Worm (Caenorhabditis elegans) whole organism, L3 larva: Measurements from ENCODE around the gene C34F6.1.
A peak's percentile ranks its signal among the peaks of the same experiment; 100 is the strongest.

ENCODE experiments used
- R02D3.7 ChIP-seq: fragments of 150-350 bp; optimal IDR thresholded peaks from 2 replicates; lab custom pipeline; 2014; ENCODE audit warnings: missing biosample characterization, missing genetic modification characterization
- ZK546.5 ChIP-seq: sonication (generic microtip); optimal IDR thresholded peaks from 2 replicates; lab custom pipeline; 2017; ENCODE audit warnings: missing biosample characterization, missing genetic modification characterization
- aly-2 ChIP-seq: fragments of 150-350 bp; optimal IDR thresholded peaks from 2 replicates; lab custom pipeline; 2014; ENCODE audit warnings: missing biosample characterization, missing genetic modification characterization
- ama-1 ChIP-seq: fragments of 150-350 bp; optimal IDR thresholded peaks from 2 replicates; lab custom pipeline; 2018
- egl-27 ChIP-seq: sonication (generic microtip); optimal IDR thresholded peaks from 4 replicates; lab custom pipeline; 2017; ENCODE audit warnings: missing biosample characterization, missing genetic modification reagents, missing genetic modification characterization
- elt-2 ChIP-seq: sonication (generic microtip); optimal IDR thresholded peaks from 2 replicates; lab custom pipeline; 2016; ENCODE audit warnings: missing genetic modification reagents, mild to moderate bottlenecking, missing genetic modification characterization, missing compliant biosample characterization
- elt-3 ChIP-seq, 3 experiments: fragments of 150-350 bp in 1 of 3; sonication (generic microtip) in 2 of 3; optimal IDR thresholded peaks; 2 replicates in 2 of 3; 4 replicates in 1 of 3; lab custom pipeline; 2014 to 2017; ENCODE audit warnings: missing biosample characterization in 3 of 3, missing genetic modification characterization in 3 of 3
- eor-1 ChIP-seq, 2 experiments: fragments of 150-350 bp; optimal IDR thresholded peaks; 2 replicates each; lab custom pipeline; 2014 to 2018; ENCODE audit warnings: missing biosample characterization in 2 of 2, missing genetic modification characterization in 2 of 2
- fkh-10 ChIP-seq: sonication (generic microtip); optimal IDR thresholded peaks from 2 replicates; lab custom pipeline; 2017; ENCODE audit warnings: missing biosample characterization, missing genetic modification reagents, missing genetic modification characterization
- fkh-2 ChIP-seq: fragments of 150-350 bp; optimal IDR thresholded peaks from 2 replicates; lab custom pipeline; 2014; ENCODE audit warnings: missing biosample characterization, missing genetic modification reagents, missing genetic modification characterization
- fos-1 ChIP-seq: fragments of 150-350 bp; optimal IDR thresholded peaks from 2 replicates; lab custom pipeline; 2014; ENCODE audit warnings: missing biosample characterization, missing genetic modification characterization
- hmg-11 ChIP-seq: sonication (generic microtip); optimal IDR thresholded peaks from 2 replicates; lab custom pipeline; 2016; ENCODE audit warnings: missing genetic modification characterization, missing compliant biosample characterization
- lin-15B ChIP-seq: fragments of 150-350 bp; optimal IDR thresholded peaks from 2 replicates; lab custom pipeline; 2014; ENCODE audit warnings: missing biosample characterization, missing genetic modification characterization
- mdl-1 ChIP-seq: fragments of 150-350 bp; optimal IDR thresholded peaks from 2 replicates; lab custom pipeline; 2014; ENCODE audit warnings: missing biosample characterization, missing genetic modification characterization
- nfya-1 ChIP-seq: sonication (generic microtip); optimal IDR thresholded peaks from 2 replicates; lab custom pipeline; 2017; ENCODE audit warnings: missing genetic modification characterization, mild to moderate bottlenecking, missing compliant biosample characterization, antibody characterized with exemption, moderate library complexity; ENCODE audit not compliant: insufficient read depth
- nhr-11 ChIP-seq: fragments of 150-350 bp; optimal IDR thresholded peaks from 2 replicates; lab custom pipeline; 2014; ENCODE audit warnings: missing biosample characterization, missing genetic modification characterization
- nhr-12 ChIP-seq: fragments of 150-350 bp; optimal IDR thresholded peaks from 2 replicates; lab custom pipeline; 2014; ENCODE audit warnings: missing biosample characterization, missing genetic modification characterization
- nhr-23 ChIP-seq: fragments of 150-350 bp; optimal IDR thresholded peaks from 2 replicates; lab custom pipeline; 2014; ENCODE audit warnings: missing biosample characterization, missing genetic modification reagents, missing genetic modification characterization
- nhr-237 ChIP-seq: fragments of 150-350 bp; optimal IDR thresholded peaks from 2 replicates; lab custom pipeline; 2014; ENCODE audit warnings: missing biosample characterization, missing genetic modification characterization
- nhr-25 ChIP-seq: sonication (generic microtip); optimal IDR thresholded peaks from 2 replicates; lab custom pipeline; 2017; ENCODE audit warnings: missing biosample characterization, missing genetic modification characterization
- nhr-28 ChIP-seq: fragments of 150-350 bp; optimal IDR thresholded peaks from 2 replicates; lab custom pipeline; 2014; ENCODE audit warnings: missing biosample characterization, missing genetic modification characterization
- nhr-43 ChIP-seq: sonication (generic microtip); optimal IDR thresholded peaks from 2 replicates; lab custom pipeline; 2016; ENCODE audit warnings: mild to moderate bottlenecking, missing genetic modification characterization, missing compliant biosample characterization; ENCODE audit not compliant: poor library complexity, severe bottlenecking
- nhr-76 ChIP-seq: fragments of 150-350 bp; sonication (generic microtip); optimal IDR thresholded peaks from 5 replicates; lab custom pipeline; 2014; ENCODE audit warnings: missing biosample characterization, missing genetic modification characterization
- pha-4 ChIP-seq: fragments of 150-350 bp; optimal IDR thresholded peaks from 2 replicates; lab custom pipeline; 2014; ENCODE audit warnings: missing biosample characterization, missing genetic modification reagents, missing genetic modification characterization
- pqm-1 ChIP-seq: fragments of 150-350 bp; optimal IDR thresholded peaks from 2 replicates; lab custom pipeline; 2017; ENCODE audit warnings: missing biosample characterization, missing genetic modification characterization, inconsistent platforms
- skn-1 ChIP-seq: fragments of 150-350 bp; optimal IDR thresholded peaks from 2 replicates; lab custom pipeline; 2014; ENCODE audit warnings: missing biosample characterization, missing genetic modification characterization
- snpc-4 ChIP-seq: fragments of 150-350 bp; optimal IDR thresholded peaks from 2 replicates; lab custom pipeline; 2014; ENCODE audit warnings: missing biosample characterization, missing genetic modification characterization
- tbx-2 ChIP-seq: sonication (generic microtip); optimal IDR thresholded peaks from 2 replicates; lab custom pipeline; 2016; ENCODE audit warnings: mild to moderate bottlenecking, missing genetic modification characterization, missing compliant biosample characterization
- zag-1 ChIP-seq: fragments of 150-350 bp; optimal IDR thresholded peaks from 2 replicates; lab custom pipeline; 2014; ENCODE audit warnings: missing biosample characterization, missing genetic modification characterization
- ztf-4 ChIP-seq: fragments of 150-350 bp; optimal IDR thresholded peaks from 2 replicates; lab custom pipeline; 2014; ENCODE audit warnings: missing biosample characterization, missing genetic modification characterization

C34F6.1 gene

ce11 chrX:11206953-11207352 lies 10.3 kb upstream of the C34F6.1 start, which contains the start of gene hst-2 (continued):
- peak; percentile 54 for TF ChIP-seq skn-1

- no peak for TF ChIP-seq egl-27 (tag; lab: Kevin White, UChicago)
- TF ChIP-seq fos-1 (tag; lab: Kevin White, UChicago): no peak
- TF ChIP-seq aly-2 (tag; lab: Kevin White, UChicago): no peak
- peak; percentile 52 for TF ChIP-seq pqm-1
- TF ChIP-seq nhr-76 (tag; lab: Kevin White, UChicago): no peak
- TF ChIP-seq ZK546.5: no peak
- peak; percentile 2 for TF ChIP-seq pha-4
- no peak for TF ChIP-seq fkh-2 (tag; lab: Kevin White, UChicago)
- TF ChIP-seq zag-1: no peak
- no peak for TF ChIP-seq nhr-237 (tag; lab: Kevin White, UChicago)
- no peak for TF ChIP-seq nhr-11
- TF ChIP-seq R02D3.7 (tag; lab: Kevin White, UChicago): no peak
- TF ChIP-seq elt-3 (tag; optimal IDR thresholded peaks at IDR 0.05; lab: Kevin White, UChicago): no peak
- peak; percentile 70 for TF ChIP-seq elt-2 (tag; lab: Kevin White, UChicago)
- no peak for TF ChIP-seq hmg-11
- TF ChIP-seq fkh-10: no peak
- no peak for TF ChIP-seq tbx-2 (tag; lab: Kevin White, UChicago)
Observed at ce11 chrX:11203773-11204172, 7.1 kb upstream of the C34F6.1 start, which contains the start of gene C34F6.11. TSS of gene C34F6.11 (minus strand) at chrX:11203932.

ce11 chrX:11201165-11201564 lies 4.5 kb upstream of the C34F6.1 start, which contains the start of gene col-179:
TSS of gene col-179 (plus strand) at chrX:11201465.
- TF ChIP-seq ztf-4: no peak
- TF ChIP-seq pqm-1: no peak
- TF ChIP-seq hmg-11: no peak
- no peak for TF ChIP-seq egl-27 (tag; lab: Kevin White, UChicago)
- no peak for TF ChIP-seq nhr-237 (tag; lab: Kevin White, UChicago)
- TF ChIP-seq nhr-43: no peak
- TF ChIP-seq ama-1 (lab: Kevin White, UChicago): no peak
- no peak for TF ChIP-seq lin-15B (tag; lab: Kevin White, UChicago)
- TF ChIP-seq nhr-76 (tag; lab: Kevin White, UChicago): no peak
- TF ChIP-seq nhr-11: no peak
- TF ChIP-seq zag-1: no peak

DNA sequence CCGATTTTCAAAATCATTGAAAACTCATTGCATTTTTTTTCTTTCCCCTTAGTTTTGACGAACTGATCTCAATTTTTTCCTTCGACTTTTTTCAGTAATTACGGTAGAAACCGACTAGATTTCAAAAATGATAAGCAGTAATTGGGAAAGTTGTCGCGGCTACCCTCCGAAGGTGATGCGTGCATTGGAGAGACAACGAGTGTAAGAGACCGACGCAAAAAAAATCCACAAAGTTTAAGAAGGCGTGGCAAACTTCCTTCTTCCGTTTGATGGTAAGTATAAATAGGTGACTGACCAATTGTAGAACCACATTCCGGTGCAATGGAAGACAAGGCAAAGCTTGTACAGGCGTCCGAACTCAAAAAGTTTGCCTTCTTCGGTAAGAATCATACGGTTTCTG lies 2.5 kb upstream of the C34F6.1 start, which contains the start of gene col-178:
col-178 (plus strand) TSS at position 301 of the 400 bp plus-strand sequence.
- TF ChIP-seq snpc-4 (tag; lab: Kevin White, UChicago) (no peak), mdl-1 (tag; lab: Kevin White, UChicago) (no peak), nhr-11 (no peak), nhr-76 (tag; lab: Kevin White, UChicago) (no peak), fos-1 (tag; lab: Kevin White, UChicago) (no peak), nhr-12 (tag; lab: Kevin White, UChicago) (no peak), ztf-4 (no peak), nfya-1 (tag; lab: Kevin White, UChicago) (no peak), nhr-28 (tag; lab: Kevin White, UChicago) (no peak), elt-3 (tag; optimal IDR thresholded peaks at IDR 0.05; lab: Kevin White, UChicago) (no peak), hmg-11 (no peak), eor-1 (tag; optimal IDR thresholded peaks at IDR 0.05; lab: Kevin White, UChicago) (no peak), lin-15B (tag; lab: Kevin White, UChicago) (no peak), skn-1 (no peak), elt-2 (tag; lab: Kevin White, UChicago) (no peak), tbx-2 (tag; lab: Kevin White, UChicago) (no peak), nhr-25 (tag; lab: Kevin White, UChicago) (no peak)

DNA sequence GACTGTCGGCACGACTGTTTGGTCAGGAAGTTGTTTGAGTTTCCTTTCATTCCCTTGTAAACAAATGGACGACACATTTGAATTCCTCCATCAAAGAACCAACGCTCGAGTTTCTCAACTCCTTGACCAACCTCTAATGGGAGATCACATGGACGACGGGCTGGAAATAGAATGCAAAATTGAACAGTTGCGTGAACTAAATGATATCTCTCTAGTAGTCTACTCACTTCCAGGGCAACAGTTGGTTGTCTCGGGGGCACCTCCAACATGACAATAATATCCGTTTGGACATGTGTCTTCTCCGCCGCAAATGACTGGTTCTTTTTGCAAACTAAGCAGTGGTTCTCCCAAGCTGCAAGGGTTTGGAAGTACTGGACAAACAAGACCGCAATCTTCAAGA lies 3.0 kb downstream of the C34F6.1 start:
- no peak for TF ChIP-seq aly-2 (tag; lab: Kevin White, UChicago)
- no peak for TF ChIP-seq nhr-28 (tag; lab: Kevin White, UChicago)
- peak; percentile 15 for TF ChIP-seq nhr-11
- TF ChIP-seq, all 47 proteins: peak for 1

ce11 chrX:11190443-11190842 lies 6.2 kb downstream of the C34F6.1 start:
- TF ChIP-seq egl-27 (tag; lab: Kevin White, UChicago) (no peak), nhr-23 (tag; lab: Kevin White, UChicago) (peak; percentile 46), nhr-25 (tag; lab: Kevin White, UChicago) (peak; percentile 41), nhr-43 (peak; percentile 61)
